Worm (Caenorhabditis elegans) whole organism, L1 larva: ENCODE results near the gene Y48A6C.4.

ENCODE experiments used
- C04F5.9 ChIP-seq: sonication (generic microtip); optimal IDR thresholded peaks from 2 replicates; lab custom pipeline; 2016; ENCODE audit warnings: missing genetic modification characterization, missing compliant biosample characterization
- C34B4.2 ChIP-seq: sonication (generic microtip); optimal IDR thresholded peaks from 2 replicates; lab custom pipeline; 2017; ENCODE audit warnings: mild to moderate bottlenecking, missing genetic modification characterization, missing compliant biosample characterization
- F16B12.6 ChIP-seq: fragments of 150-350 bp; optimal IDR thresholded peaks from 2 replicates; lab custom pipeline; 2014; ENCODE audit warnings: missing biosample characterization, missing genetic modification characterization
- alr-1 ChIP-seq: fragments of 200-800 bp; sonication (Bioruptor generic); optimal IDR thresholded peaks from 2 replicates; lab custom pipeline; 2018; ENCODE audit warnings: borderline replicate concordance, mild to moderate bottlenecking, missing genetic modification characterization, missing compliant biosample characterization
- aly-2 ChIP-seq: fragments of 150-350 bp; optimal IDR thresholded peaks from 2 replicates; lab custom pipeline; 2014; ENCODE audit warnings: missing biosample characterization, missing genetic modification characterization
- ama-1 ChIP-seq: fragments of 150-350 bp; optimal IDR thresholded peaks from 2 replicates; lab custom pipeline; 2014
- ceh-8 ChIP-seq: fragments of 200-800 bp; sonication (Bioruptor generic); optimal IDR thresholded peaks from 2 replicates; lab custom pipeline; 2018; ENCODE audit warnings: mild to moderate bottlenecking, missing genetic modification characterization, moderate library complexity, missing compliant biosample characterization
- ceh-82 ChIP-seq, 3 experiments: fragments of 150-350 bp in 1 of 3; sonication (generic microtip) in 2 of 3; optimal IDR thresholded peaks; 2 replicates each; lab custom pipeline; 2014 to 2017; ENCODE audit warnings: missing biosample characterization in 3 of 3, missing genetic modification characterization in 3 of 3
- ceh-88 ChIP-seq: fragments of 200-800 bp; sonication (Bioruptor generic); IDR thresholded peaks from 2 replicates; pipeline ENCODE4 v1.3.6; 2022; ENCODE audit warnings: missing genetic modification characterization, missing compliant biosample characterization
- ceh-90 ChIP-seq: sonication (generic microtip); optimal IDR thresholded peaks from 2 replicates; lab custom pipeline; 2016; ENCODE audit warnings: missing genetic modification characterization, missing compliant biosample characterization
- dsc-1 ChIP-seq: sonication (generic microtip); optimal IDR thresholded peaks from 2 replicates; lab custom pipeline; 2016; ENCODE audit warnings: mild to moderate bottlenecking, missing genetic modification characterization, missing compliant biosample characterization
- efl-1 ChIP-seq, 4 experiments: fragments of 150-350 bp; optimal IDR thresholded peaks in 3 of 4; peaks in 1 of 4; 1 replicate in 1 of 4; 2 replicates in 3 of 4; lab custom pipeline; 2014; ENCODE audit warnings: missing biosample characterization in 2 of 4, missing genetic modification characterization in 2 of 4, missing genetic modification reagents in 2 of 4
- efl-3 ChIP-seq: fragments of 200-800 bp; sonication (Bioruptor generic); optimal IDR thresholded peaks from 2 replicates; lab custom pipeline; 2018; ENCODE audit warnings: mild to moderate bottlenecking, missing genetic modification characterization, missing compliant biosample characterization
- egl-13 ChIP-seq: sonication (generic microtip); optimal IDR thresholded peaks from 2 replicates; lab custom pipeline; 2016; ENCODE audit warnings: missing genotype, missing genetic modification reagents, missing genetic modification characterization, missing compliant biosample characterization
- egl-27 ChIP-seq, 2 experiments: fragments of 150-350 bp in 1 of 2; sonication (generic microtip); optimal IDR thresholded peaks; 3 replicates each; lab custom pipeline; 2017 to 2018; ENCODE audit warnings: missing biosample characterization in 2 of 2, missing genetic modification characterization in 2 of 2, missing genetic modification reagents in 2 of 2
- elt-2 ChIP-seq: sonication (generic microtip); optimal IDR thresholded peaks from 2 replicates; lab custom pipeline; 2016; ENCODE audit warnings: missing genetic modification characterization, mild to moderate bottlenecking, inconsistent platforms, missing compliant biosample characterization, missing genetic modification reagents
- ets-5 ChIP-seq: fragments of 200-800 bp; sonication (Bioruptor generic); IDR thresholded peaks from 2 replicates; pipeline ENCODE4 v1.3.6; 2022; ENCODE audit warnings: missing genetic modification characterization, missing compliant biosample characterization
- fkh-10 ChIP-seq: sonication (generic microtip); optimal IDR thresholded peaks from 2 replicates; lab custom pipeline; 2017; ENCODE audit warnings: missing biosample characterization, missing genetic modification reagents, missing genetic modification characterization
- fkh-4 ChIP-seq: sonication (generic microtip); optimal IDR thresholded peaks from 2 replicates; lab custom pipeline; 2016; ENCODE audit warnings: missing compliant biosample characterization, missing genetic modification characterization, borderline replicate concordance
- fkh-8 ChIP-seq: sonication (generic microtip); optimal IDR thresholded peaks from 2 replicates; lab custom pipeline; 2016; ENCODE audit warnings: mild to moderate bottlenecking, missing genetic modification characterization, missing compliant biosample characterization
- grh-1 ChIP-seq: fragments of 200-800 bp; sonication (Bioruptor generic); IDR thresholded peaks from 2 replicates; pipeline ENCODE4 v1.3.6; 2022; ENCODE audit warnings: missing genetic modification reagents, missing genetic modification characterization, missing compliant biosample characterization
- isw-1 ChIP-seq: fragments of 200-800 bp; sonication (Bioruptor generic); IDR thresholded peaks from 2 replicates; pipeline ENCODE4 v1.3.6; 2022; ENCODE audit warnings: missing genetic modification characterization, missing compliant biosample characterization
- jun-1 ChIP-seq: fragments of 150-350 bp; optimal IDR thresholded peaks from 2 replicates; lab custom pipeline; 2014; ENCODE audit warnings: missing biosample characterization, missing genetic modification reagents, missing genetic modification characterization
- lin-13 ChIP-seq: fragments of 150-350 bp; optimal IDR thresholded peaks from 2 replicates; lab custom pipeline; 2014; ENCODE audit warnings: missing biosample characterization, missing genetic modification reagents, missing genetic modification characterization
- lin-14 ChIP-seq: fragments of 200-800 bp; sonication (Bioruptor generic); optimal IDR thresholded peaks from 2 replicates; lab custom pipeline; 2018; ENCODE audit warnings: mild to moderate bottlenecking, missing genetic modification characterization, moderate library complexity, missing compliant biosample characterization
- lin-15B ChIP-seq: fragments of 150-350 bp; sonication (generic microtip); optimal IDR thresholded peaks from 3 replicates; lab custom pipeline; 2014; ENCODE audit warnings: missing biosample characterization, missing genetic modification characterization
- lin-35 ChIP-seq, 2 experiments: fragments of 150-350 bp; optimal IDR thresholded peaks; 2 replicates each; lab custom pipeline; 2014; ENCODE audit warnings: missing biosample characterization in 2 of 2, missing genetic modification characterization in 2 of 2, missing genetic modification reagents in 2 of 2
- lin-39 ChIP-seq: fragments of 150-350 bp; optimal IDR thresholded peaks from 2 replicates; lab custom pipeline; 2014; ENCODE audit warnings: missing biosample characterization, missing genetic modification reagents, missing genetic modification characterization
- mab-9 ChIP-seq: fragments of 200-800 bp; sonication (Bioruptor generic); IDR thresholded peaks from 2 replicates; pipeline ENCODE4 v1.3.6; 2022; ENCODE audit warnings: missing genetic modification reagents, missing genetic modification characterization, missing compliant biosample characterization
- mdl-1 ChIP-seq, 2 experiments: fragments of 150-350 bp; optimal IDR thresholded peaks; 2 replicates each; lab custom pipeline; 2014 to 2017; ENCODE audit warnings: missing biosample characterization in 2 of 2, missing genetic modification characterization in 2 of 2, inconsistent platforms in 1 of 2
- mef-2 ChIP-seq: fragments of 150-350 bp; optimal IDR thresholded peaks from 2 replicates; lab custom pipeline; 2014; ENCODE audit warnings: missing biosample characterization, missing genetic modification characterization
- mep-1 ChIP-seq: fragments of 150-350 bp; optimal IDR thresholded peaks from 2 replicates; lab custom pipeline; 2014; ENCODE audit warnings: missing biosample characterization, missing genetic modification characterization
- nhr-12 ChIP-seq: sonication (generic microtip); optimal IDR thresholded peaks from 2 replicates; lab custom pipeline; 2017; ENCODE audit warnings: missing biosample characterization, missing genetic modification characterization
- nhr-77 ChIP-seq: fragments of 150-350 bp; optimal IDR thresholded peaks from 2 replicates; lab custom pipeline; 2014; ENCODE audit warnings: missing biosample characterization, missing genetic modification characterization
- nhr-85 ChIP-seq: sonication (generic microtip); peaks from one replicate; lab custom pipeline; 2016; ENCODE audit warnings: missing genetic modification characterization, inconsistent platforms, missing compliant biosample characterization
- nhr-90 ChIP-seq: sonication (generic microtip); optimal IDR thresholded peaks from 2 replicates; lab custom pipeline; 2016; ENCODE audit warnings: mild to moderate bottlenecking, missing genetic modification characterization, missing compliant biosample characterization; ENCODE audit not compliant: poor library complexity
- pag-3 ChIP-seq: sonication (generic microtip); optimal IDR thresholded peaks from 2 replicates; lab custom pipeline; 2017; ENCODE audit warnings: missing genetic modification characterization, mild to moderate bottlenecking, missing compliant biosample characterization, antibody characterized with exemption, borderline replicate concordance; ENCODE audit not compliant: insufficient read depth
- pqm-1 ChIP-seq: sonication (generic microtip); optimal IDR thresholded peaks from 3 replicates; lab custom pipeline; 2017; ENCODE audit warnings: missing biosample characterization, missing genetic modification characterization
- rnt-1 ChIP-seq: sonication (generic microtip); optimal IDR thresholded peaks from 2 replicates; lab custom pipeline; 2016; ENCODE audit warnings: mild to moderate bottlenecking, missing genetic modification characterization, moderate library complexity, missing compliant biosample characterization
- skn-1 ChIP-seq: fragments of 150-350 bp; optimal IDR thresholded peaks from 2 replicates; lab custom pipeline; 2014; ENCODE audit warnings: missing biosample characterization, missing genetic modification characterization
- snpc-4 ChIP-seq: fragments of 150-350 bp; optimal IDR thresholded peaks from 2 replicates; lab custom pipeline; 2014; ENCODE audit warnings: missing biosample characterization, missing genetic modification characterization
- sox-4 ChIP-seq: sonication (generic microtip); optimal IDR thresholded peaks from 2 replicates; lab custom pipeline; 2016; ENCODE audit warnings: missing genetic modification characterization, missing compliant biosample characterization
- sptf-1 ChIP-seq: fragments of 150-350 bp; optimal IDR thresholded peaks from 2 replicates; lab custom pipeline; 2014; ENCODE audit warnings: missing biosample characterization, missing genetic modification characterization
- swsn-7 ChIP-seq: sonication (generic microtip); optimal IDR thresholded peaks from 2 replicates; lab custom pipeline; 2016; ENCODE audit warnings: missing genetic modification characterization, missing compliant biosample characterization
- tlp-1 ChIP-seq: fragments of 150-350 bp; optimal IDR thresholded peaks from 2 replicates; lab custom pipeline; 2014; ENCODE audit warnings: missing biosample characterization, missing genetic modification characterization
- unc-130 ChIP-seq: fragments of 150-350 bp; optimal IDR thresholded peaks from 2 replicates; lab custom pipeline; 2017; ENCODE audit warnings: missing biosample characterization, missing genetic modification characterization, inconsistent platforms
- unc-86 ChIP-seq: sonication (generic microtip); optimal IDR thresholded peaks from 2 replicates; lab custom pipeline; 2016; ENCODE audit warnings: missing genetic modification characterization, missing compliant biosample characterization
- vab-15 ChIP-seq: sonication (generic microtip); optimal IDR thresholded peaks from 2 replicates; lab custom pipeline; 2017; ENCODE audit warnings: missing genotype, mild to moderate bottlenecking, missing genetic modification characterization, missing compliant biosample characterization
- xbp-1 ChIP-seq: sonication (generic microtip); optimal IDR thresholded peaks from 2 replicates; lab custom pipeline; 2016; ENCODE audit warnings: missing genetic modification characterization, missing compliant biosample characterization
- zag-1 ChIP-seq: fragments of 150-350 bp; optimal IDR thresholded peaks from 2 replicates; lab custom pipeline; 2014; ENCODE audit warnings: missing biosample characterization, missing genetic modification characterization
- zip-4 ChIP-seq: fragments of 200-800 bp; sonication (Bioruptor generic); optimal IDR thresholded peaks from 2 replicates; lab custom pipeline; 2018; ENCODE audit warnings: mild to moderate bottlenecking, missing genetic modification characterization, moderate library complexity, missing compliant biosample characterization

Y48A6C.4 gene

DNA sequence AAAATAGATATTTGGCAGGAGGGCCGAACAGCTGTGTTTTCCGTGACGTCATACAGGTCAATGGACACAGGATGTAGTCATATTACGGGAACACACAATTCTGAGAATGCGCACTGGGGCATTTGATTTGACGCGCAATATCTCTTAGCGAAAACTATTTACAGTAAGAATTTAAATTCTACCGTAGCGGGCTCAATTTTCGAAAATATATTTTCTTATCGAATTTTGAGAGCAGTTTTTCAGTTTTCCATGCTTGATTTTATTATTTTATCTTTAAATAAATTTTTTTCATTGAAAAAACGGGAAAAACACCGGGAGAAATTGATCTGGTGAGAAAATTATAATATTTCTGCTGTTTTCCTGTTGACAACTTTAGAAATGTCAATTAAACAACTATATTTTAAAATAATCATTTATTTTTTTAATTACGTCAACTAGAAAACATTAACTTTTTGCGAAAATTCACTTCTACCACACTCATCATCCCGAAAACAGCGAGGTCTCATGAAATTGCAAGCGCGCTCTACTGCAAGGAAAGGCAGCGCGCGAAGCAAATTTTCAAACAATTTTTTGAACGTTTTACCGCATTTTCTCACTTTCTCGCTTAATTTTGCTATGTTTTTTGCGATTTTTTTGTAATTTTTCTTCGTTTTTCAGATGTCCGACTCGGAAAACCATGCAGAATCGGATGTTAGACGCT is 22.3 kb downstream of the Y48A6C.4 start, which contains the start of the genes Y47D3A.1 and pola-1:
Y47D3A.1 (minus strand) TSS at position 51 of the 700 bp plus-strand sequence.
pola-1 (plus strand) TSS at position 658 of the 700 bp plus-strand sequence.
- TF ChIP-seq aly-2 (tag; lab: Kevin White, UChicago) (peak; percentile 46), fkh-8 (tag; lab: Kevin White, UChicago) (peak; percentile 89), grh-1 (0 out of 2 replicates have a peak, but pooled peaks have one; percentile 12), lin-35 (GFP tag; optimal IDR thresholded peaks at IDR 0.05; lab: Kevin White, UChicago) (peak; percentile 92 to 97), elt-2 (peak; percentile 44), pqm-1 (tag; lab: Kevin White, UChicago) (no peak), C34B4.2 (no peak), egl-27 (tag; optimal IDR thresholded peaks at IDR 0.05; lab: Kevin White, UChicago) (no peak), ceh-8 (GFP tag; lab: Kevin White, UChicago) (no peak), C04F5.9 (tag; lab: Kevin White, UChicago) (peak; percentile 49), fkh-4 (tag; lab: Kevin White, UChicago) (no peak), nhr-85 (peak; percentile 81), zip-4 (GFP tag; lab: Kevin White, UChicago) (no peak), skn-1 (tag; lab: Kevin White, UChicago) (peak; percentile 80), nhr-12 (no peak), alr-1 (tag; lab: Kevin White, UChicago) (peak; percentile 74), unc-86 (tag; lab: Kevin White, UChicago) (peak; percentile 65), ceh-82 (tag; optimal IDR thresholded peaks at IDR 0.05; lab: Kevin White, UChicago) (peak; percentile 58 to 94 (median 86)), nhr-90 (tag; lab: Kevin White, UChicago) (peak; percentile 88), dsc-1 (peak; percentile 34), tlp-1 (tag; lab: Kevin White, UChicago) (no peak), egl-13 (peak; percentile 68), mab-9 (GFP tag; lab: Robert Waterston, UW) (peak; percentile 44; the same call in 1 of the 2 replicates), efl-3 (GFP tag; lab: Kevin White, UChicago) (no peak), xbp-1 (tag; lab: Kevin White, UChicago) (peak; percentile 66), lin-14 (GFP tag; lab: Kevin White, UChicago) (no peak), vab-15 (peak; percentile 36), nhr-77 (tag; lab: Kevin White, UChicago) (peak; percentile 40), swsn-7 (tag; lab: Kevin White, UChicago) (peak; percentile 57), lin-15B (peak; percentile 91), rnt-1 (peak; percentile 93), snpc-4 (tag; lab: Kevin White, UChicago) (peak; percentile 57), ceh-88 (GFP tag; lab: Robert Waterston, UW) (peak; percentile 30; the same call in 1 of the 2 replicates), sox-4 (tag; lab: Kevin White, UChicago) (peak; percentile 31), lin-13 (GFP tag; lab: Kevin White, UChicago) (peak; percentile 77), lin-39 (peak; percentile 8), sptf-1 (tag; lab: Kevin White, UChicago) (no peak), pag-3 (tag; lab: Kevin White, UChicago) (no peak), efl-1 (optimal IDR thresholded peaks at IDR 0.05; lab: Kevin White, UChicago) (peak; percentile 95 to 96), efl-1 (GFP tag; optimal IDR thresholded peaks at IDR 0.05 in 1 of 2; lab: Kevin White, UChicago) (peak; percentile 92 to 99), F16B12.6 (tag; lab: Kevin White, UChicago) (peak; percentile 67), mef-2 (no peak), ets-5 (GFP tag; lab: Robert Waterston, UW) (no peak), ceh-90 (tag; lab: Kevin White, UChicago) (no peak), mep-1 (peak; percentile 86), mdl-1 (tag; optimal IDR thresholded peaks at IDR 0.05; lab: Kevin White, UChicago) (peak in 1 of 2 experiments; percentile 68), isw-1 (GFP tag; lab: Robert Waterston, UW) (peak; percentile 82), ama-1 (lab: Kevin White, UChicago) (no peak), fkh-10 (GFP tag; lab: Kevin White, UChicago) (peak; percentile 55), zag-1 (tag; lab: Kevin White, UChicago) (peak; percentile 19), jun-1 (tag; lab: Kevin White, UChicago) (peak; percentile 52), unc-130 (tag; lab: Kevin White, UChicago) (peak; percentile 79)
